Worm (Caenorhabditis elegans) whole organism, L1 larva: Measurements from ENCODE around the gene pah-1.

Experiments
- C04F5.9 ChIP-seq: sonication (generic microtip); optimal IDR thresholded peaks from 2 replicates; lab custom pipeline; 2016; ENCODE audit warnings: missing genetic modification characterization, missing compliant biosample characterization
- C34B4.2 ChIP-seq: sonication (generic microtip); optimal IDR thresholded peaks from 2 replicates; lab custom pipeline; 2017; ENCODE audit warnings: mild to moderate bottlenecking, missing genetic modification characterization, missing compliant biosample characterization
- F16B12.6 ChIP-seq: fragments of 150-350 bp; optimal IDR thresholded peaks from 2 replicates; lab custom pipeline; 2014; ENCODE audit warnings: missing biosample characterization, missing genetic modification characterization
- Y116A8C.19 ChIP-seq: sonication (generic microtip); optimal IDR thresholded peaks from 2 replicates; lab custom pipeline; 2016; ENCODE audit warnings: missing compliant biosample characterization, missing genetic modification characterization, borderline replicate concordance
- aha-1 ChIP-seq: fragments of 150-350 bp; optimal IDR thresholded peaks from 2 replicates; lab custom pipeline; 2014; ENCODE audit warnings: missing biosample characterization, missing genetic modification characterization
- alr-1 ChIP-seq: fragments of 200-800 bp; sonication (Bioruptor generic); optimal IDR thresholded peaks from 2 replicates; lab custom pipeline; 2018; ENCODE audit warnings: borderline replicate concordance, mild to moderate bottlenecking, missing genetic modification characterization, missing compliant biosample characterization
- aly-2 ChIP-seq: fragments of 150-350 bp; optimal IDR thresholded peaks from 2 replicates; lab custom pipeline; 2014; ENCODE audit warnings: missing biosample characterization, missing genetic modification characterization
- ceh-63 ChIP-seq: fragments of 200-800 bp; sonication (Bioruptor generic); optimal IDR thresholded peaks from 2 replicates; lab custom pipeline; 2018; ENCODE audit warnings: mild to moderate bottlenecking, missing genetic modification characterization, missing compliant biosample characterization
- ceh-8 ChIP-seq: fragments of 200-800 bp; sonication (Bioruptor generic); optimal IDR thresholded peaks from 2 replicates; lab custom pipeline; 2018; ENCODE audit warnings: mild to moderate bottlenecking, missing genetic modification characterization, moderate library complexity, missing compliant biosample characterization
- ceh-88 ChIP-seq: fragments of 200-800 bp; sonication (Bioruptor generic); IDR thresholded peaks from 2 replicates; pipeline ENCODE4 v1.3.6; 2022; ENCODE audit warnings: missing genetic modification characterization, missing compliant biosample characterization
- dsc-1 ChIP-seq: sonication (generic microtip); optimal IDR thresholded peaks from 2 replicates; lab custom pipeline; 2016; ENCODE audit warnings: mild to moderate bottlenecking, missing genetic modification characterization, missing compliant biosample characterization
- efl-1 ChIP-seq, 4 experiments: fragments of 150-350 bp; optimal IDR thresholded peaks in 3 of 4; peaks in 1 of 4; 1 replicate in 1 of 4; 2 replicates in 3 of 4; lab custom pipeline; 2014; ENCODE audit warnings: missing biosample characterization in 2 of 4, missing genetic modification characterization in 2 of 4, missing genetic modification reagents in 2 of 4
- egl-13 ChIP-seq: sonication (generic microtip); optimal IDR thresholded peaks from 2 replicates; lab custom pipeline; 2016; ENCODE audit warnings: missing genotype, missing genetic modification reagents, missing genetic modification characterization, missing compliant biosample characterization
- egl-27 ChIP-seq, 2 experiments: fragments of 150-350 bp in 1 of 2; sonication (generic microtip); optimal IDR thresholded peaks; 3 replicates each; lab custom pipeline; 2017 to 2018; ENCODE audit warnings: missing biosample characterization in 2 of 2, missing genetic modification characterization in 2 of 2, missing genetic modification reagents in 2 of 2
- elt-3 ChIP-seq, 6 experiments: fragments of 150-350 bp in 1 of 6; sonication (generic microtip); optimal IDR thresholded peaks; 2 replicates each; lab custom pipeline; 2017 to 2018; ENCODE audit warnings: missing biosample characterization in 6 of 6, missing genetic modification characterization in 6 of 6, inconsistent platforms in 1 of 6
- fkh-10 ChIP-seq: sonication (generic microtip); optimal IDR thresholded peaks from 2 replicates; lab custom pipeline; 2017; ENCODE audit warnings: missing biosample characterization, missing genetic modification reagents, missing genetic modification characterization
- fos-1 ChIP-seq: fragments of 150-350 bp; optimal IDR thresholded peaks from 2 replicates; lab custom pipeline; 2014; ENCODE audit warnings: missing biosample characterization, missing genetic modification characterization
- hlh-17 ChIP-seq: fragments of 200-800 bp; sonication (Bioruptor generic); optimal IDR thresholded peaks from 2 replicates; lab custom pipeline; 2018; ENCODE audit warnings: missing genetic modification characterization, mild to moderate bottlenecking, missing compliant biosample characterization, moderate library complexity, borderline replicate concordance
- hlh-4 ChIP-seq: sonication (generic microtip); optimal IDR thresholded peaks from 2 replicates; lab custom pipeline; 2016; ENCODE audit warnings: mild to moderate bottlenecking, missing genetic modification characterization, missing compliant biosample characterization
- isw-1 ChIP-seq: fragments of 200-800 bp; sonication (Bioruptor generic); IDR thresholded peaks from 2 replicates; pipeline ENCODE4 v1.3.6; 2022; ENCODE audit warnings: missing genetic modification characterization, missing compliant biosample characterization
- jun-1 ChIP-seq: fragments of 150-350 bp; optimal IDR thresholded peaks from 2 replicates; lab custom pipeline; 2014; ENCODE audit warnings: missing biosample characterization, missing genetic modification reagents, missing genetic modification characterization
- lin-14 ChIP-seq: fragments of 200-800 bp; sonication (Bioruptor generic); optimal IDR thresholded peaks from 2 replicates; lab custom pipeline; 2018; ENCODE audit warnings: mild to moderate bottlenecking, missing genetic modification characterization, moderate library complexity, missing compliant biosample characterization
- lin-15B ChIP-seq: fragments of 150-350 bp; sonication (generic microtip); optimal IDR thresholded peaks from 3 replicates; lab custom pipeline; 2014; ENCODE audit warnings: missing biosample characterization, missing genetic modification characterization
- lin-39 ChIP-seq: fragments of 150-350 bp; optimal IDR thresholded peaks from 2 replicates; lab custom pipeline; 2014; ENCODE audit warnings: missing biosample characterization, missing genetic modification reagents, missing genetic modification characterization
- mdl-1 ChIP-seq, 2 experiments: fragments of 150-350 bp; optimal IDR thresholded peaks; 2 replicates each; lab custom pipeline; 2014 to 2017; ENCODE audit warnings: missing biosample characterization in 2 of 2, missing genetic modification characterization in 2 of 2, inconsistent platforms in 1 of 2
- mef-2 ChIP-seq: fragments of 150-350 bp; optimal IDR thresholded peaks from 2 replicates; lab custom pipeline; 2014; ENCODE audit warnings: missing biosample characterization, missing genetic modification characterization
- mep-1 ChIP-seq: fragments of 150-350 bp; optimal IDR thresholded peaks from 2 replicates; lab custom pipeline; 2014; ENCODE audit warnings: missing biosample characterization, missing genetic modification characterization
- nhr-11 ChIP-seq: fragments of 150-350 bp; optimal IDR thresholded peaks from 2 replicates; lab custom pipeline; 2014; ENCODE audit warnings: missing biosample characterization, missing genetic modification characterization
- nhr-19 ChIP-seq: fragments of 200-800 bp; sonication (Bioruptor generic); conservative IDR thresholded peaks from 2 replicates; pipeline ENCODE4 v1.3.6; 2022; ENCODE audit warnings: missing genetic modification characterization, missing compliant biosample characterization
- nhr-20 ChIP-seq: sonication (generic microtip); optimal IDR thresholded peaks from 2 replicates; lab custom pipeline; 2016; ENCODE audit warnings: mild to moderate bottlenecking, missing genetic modification characterization, missing compliant biosample characterization
- nhr-71 ChIP-seq: sonication (generic microtip); optimal IDR thresholded peaks from 2 replicates; lab custom pipeline; 2016; ENCODE audit warnings: mild to moderate bottlenecking, missing genetic modification characterization, moderate library complexity, missing compliant biosample characterization
- nhr-84 ChIP-seq: sonication (generic microtip); optimal IDR thresholded peaks from 2 replicates; lab custom pipeline; 2017; ENCODE audit warnings: missing biosample characterization, missing genetic modification characterization
- nhr-85 ChIP-seq: sonication (generic microtip); peaks from one replicate; lab custom pipeline; 2016; ENCODE audit warnings: missing genetic modification characterization, inconsistent platforms, missing compliant biosample characterization
- pag-3 ChIP-seq: sonication (generic microtip); optimal IDR thresholded peaks from 2 replicates; lab custom pipeline; 2017; ENCODE audit warnings: missing genetic modification characterization, mild to moderate bottlenecking, missing compliant biosample characterization, antibody characterized with exemption, borderline replicate concordance; ENCODE audit not compliant: insufficient read depth
- rnt-1 ChIP-seq: sonication (generic microtip); optimal IDR thresholded peaks from 2 replicates; lab custom pipeline; 2016; ENCODE audit warnings: mild to moderate bottlenecking, missing genetic modification characterization, moderate library complexity, missing compliant biosample characterization
- snpc-4 ChIP-seq: fragments of 150-350 bp; optimal IDR thresholded peaks from 2 replicates; lab custom pipeline; 2014; ENCODE audit warnings: missing biosample characterization, missing genetic modification characterization
- snu-23 ChIP-seq: sonication (generic microtip); optimal IDR thresholded peaks from 2 replicates; lab custom pipeline; 2016; ENCODE audit warnings: missing genetic modification characterization, missing compliant biosample characterization
- sup-37 ChIP-seq: fragments of 200-800 bp; sonication (Bioruptor generic); optimal IDR thresholded peaks from 2 replicates; lab custom pipeline; 2018; ENCODE audit warnings: mild to moderate bottlenecking, missing genetic modification characterization, missing compliant biosample characterization
- swsn-7 ChIP-seq: sonication (generic microtip); optimal IDR thresholded peaks from 2 replicates; lab custom pipeline; 2016; ENCODE audit warnings: missing genetic modification characterization, missing compliant biosample characterization
- tbx-2 ChIP-seq: sonication (generic microtip); optimal IDR thresholded peaks from 2 replicates; lab custom pipeline; 2016; ENCODE audit warnings: missing genetic modification characterization, missing compliant biosample characterization
- unc-130 ChIP-seq: fragments of 150-350 bp; optimal IDR thresholded peaks from 2 replicates; lab custom pipeline; 2017; ENCODE audit warnings: missing biosample characterization, missing genetic modification characterization, inconsistent platforms
- unc-30 ChIP-seq: sonication (generic microtip); optimal IDR thresholded peaks from 2 replicates; lab custom pipeline; 2017; ENCODE audit warnings: missing biosample characterization, missing genetic modification characterization
- unc-62 ChIP-seq: fragments of 150-350 bp; optimal IDR thresholded peaks from 2 replicates; lab custom pipeline; 2014; ENCODE audit warnings: missing biosample characterization, missing genetic modification reagents, missing genetic modification characterization
- unc-86 ChIP-seq: sonication (generic microtip); optimal IDR thresholded peaks from 2 replicates; lab custom pipeline; 2016; ENCODE audit warnings: missing genetic modification characterization, missing compliant biosample characterization
- vab-15 ChIP-seq: sonication (generic microtip); optimal IDR thresholded peaks from 2 replicates; lab custom pipeline; 2017; ENCODE audit warnings: missing genotype, mild to moderate bottlenecking, missing genetic modification characterization, missing compliant biosample characterization
- zag-1 ChIP-seq: fragments of 150-350 bp; optimal IDR thresholded peaks from 2 replicates; lab custom pipeline; 2014; ENCODE audit warnings: missing biosample characterization, missing genetic modification characterization

Gene pah-1

DNA sequence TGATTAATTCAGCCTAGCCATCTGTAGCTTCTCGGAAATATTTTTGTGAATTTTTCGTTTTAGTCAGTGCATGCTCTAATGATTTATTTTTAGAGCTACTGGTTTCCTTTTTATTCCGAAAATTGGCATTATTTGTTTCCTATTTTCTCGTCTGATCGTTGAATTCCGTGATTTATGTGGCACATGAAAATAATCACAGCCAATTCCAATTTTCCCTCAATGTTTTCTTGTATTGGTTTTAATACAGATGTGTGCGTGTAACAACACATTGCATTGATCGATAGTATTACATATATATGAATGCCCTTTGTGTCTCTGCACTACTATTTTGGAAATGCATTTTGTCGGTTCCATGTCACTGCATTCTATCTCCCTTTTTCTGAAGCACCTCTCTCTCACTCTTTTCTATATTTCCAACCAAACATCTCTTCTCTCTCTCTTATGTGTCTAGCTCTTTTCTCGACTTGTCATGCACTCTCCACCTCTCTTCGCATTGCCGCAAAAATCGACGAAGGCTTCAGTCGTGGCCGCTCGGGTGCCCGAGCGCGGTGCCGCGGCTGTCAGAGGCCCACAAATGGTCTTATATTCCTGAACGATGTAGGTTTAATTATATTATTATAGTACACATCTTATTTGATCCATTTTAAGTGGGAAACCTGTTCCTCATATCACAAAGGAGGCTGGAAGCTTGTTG is 17.6 kb upstream of the pah-1 start (continued):
- peak; percentile 10 for TF ChIP-seq ceh-8 (GFP tag; lab: Kevin White, UChicago)
- TF ChIP-seq jun-1 (tag; lab: Kevin White, UChicago): peak; percentile 30
- peak; percentile 37 for TF ChIP-seq zag-1 (tag; lab: Kevin White, UChicago)
- TF ChIP-seq ceh-88: no peak
- TF ChIP-seq lin-15B (tag; lab: Kevin White, UChicago): no peak
- TF ChIP-seq nhr-71 (tag; lab: Kevin White, UChicago): peak; percentile 52
- TF ChIP-seq hlh-17 (GFP tag; lab: Kevin White, UChicago): no peak
- TF ChIP-seq vab-15 (tag; lab: Kevin White, UChicago): no peak
- TF ChIP-seq snu-23: peak; percentile 52
- no peak for TF ChIP-seq tbx-2 (tag; lab: Kevin White, UChicago)
- no peak for TF ChIP-seq alr-1 (tag; lab: Kevin White, UChicago)
- peak; percentile 50 for TF ChIP-seq egl-13 (tag; lab: Kevin White, UChicago)
- no peak for TF ChIP-seq lin-39
- TF ChIP-seq nhr-19 (GFP tag; lab: Robert Waterston, UW): no peak
- no peak for TF ChIP-seq Y116A8C.19 (tag; lab: Kevin White, UChicago)
- TF ChIP-seq swsn-7 (tag; lab: Kevin White, UChicago): peak; percentile 7
- no peak for TF ChIP-seq sup-37 (GFP tag; lab: Kevin White, UChicago)
- TF ChIP-seq C04F5.9 (tag; lab: Kevin White, UChicago): no peak
- TF ChIP-seq fos-1 (tag; lab: Kevin White, UChicago): peak; percentile 24
- no peak for TF ChIP-seq isw-1 (GFP tag; lab: Robert Waterston, UW)
- no peak for TF ChIP-seq ceh-63
- peak; percentile 5 for TF ChIP-seq F16B12.6 (tag; lab: Kevin White, UChicago)
- TF ChIP-seq aly-2 (tag; lab: Kevin White, UChicago): no peak
- peak; percentile 25 for TF ChIP-seq mep-1 (tag; lab: Kevin White, UChicago)
- TF ChIP-seq unc-30: no peak
- no peak for TF ChIP-seq unc-130 (tag; lab: Kevin White, UChicago)
- TF ChIP-seq mdl-1 (tag; optimal IDR thresholded peaks at IDR 0.05; lab: Kevin White, UChicago): no peak
- TF ChIP-seq mef-2 (tag; lab: Kevin White, UChicago): no peak
- no peak for TF ChIP-seq unc-62
- TF ChIP-seq fkh-10 (GFP tag; lab: Kevin White, UChicago): no peak
- TF ChIP-seq C34B4.2 (tag; lab: Kevin White, UChicago): no peak
- no peak for TF ChIP-seq nhr-85 (tag; lab: Kevin White, UChicago)
- TF ChIP-seq nhr-11 (tag; lab: Kevin White, UChicago): no peak

ce11 chrII:8783451-8783967 is 16.7 kb upstream of the pah-1 start, which contains the start of gene sgn-1:
TSS of gene sgn-1 (minus strand) at chrII:8783670.
- TF ChIP-seq nhr-84 (tag; lab: Kevin White, UChicago) (no peak), hlh-4 (tag; lab: Kevin White, UChicago) (no peak), nhr-71 (tag; lab: Kevin White, UChicago) (peak; percentile 14), aha-1 (tag; lab: Kevin White, UChicago) (no peak), snu-23 (no peak), efl-1 (optimal IDR thresholded peaks at IDR 0.05; lab: Kevin White, UChicago) (no peak), efl-1 (GFP tag; optimal IDR thresholded peaks at IDR 0.05 in 1 of 2; lab: Kevin White, UChicago) (no peak), pag-3 (tag; lab: Kevin White, UChicago) (peak; percentile 17), sup-37 (GFP tag; lab: Kevin White, UChicago) (no peak), lin-14 (GFP tag; lab: Kevin White, UChicago) (peak; percentile 39), ceh-63 (no peak), vab-15 (tag; lab: Kevin White, UChicago) (no peak), unc-86 (tag; lab: Kevin White, UChicago) (no peak), egl-27 (tag; optimal IDR thresholded peaks at IDR 0.05; lab: Kevin White, UChicago) (no peak), nhr-20 (tag; lab: Kevin White, UChicago) (no peak), elt-3 (tag; optimal IDR thresholded peaks at IDR 0.05; lab: Kevin White, UChicago) (no peak), snpc-4 (no peak), fos-1 (tag; lab: Kevin White, UChicago) (no peak), rnt-1 (tag; lab: Kevin White, UChicago) (peak; percentile 58), unc-30 (no peak), ceh-88 (no peak), dsc-1 (tag; lab: Kevin White, UChicago) (peak; percentile 24)
- TF ChIP-seq, all 84 proteins: peak for 5
